Fruit fly (Drosophila melanogaster): ENCODE measurements around the gene Cpr64Aa.

Cpr64Aa gene

dm6 chr3L:4232724-4233367 is 23.9 kb upstream of the Cpr64Aa start (continued):
- TF ChIP-seq lola (GFP tag; optimal IDR thresholded peaks at IDR 0.05) (peak in 1 of 3 experiments; percentile 47), Jarid2 (GFP tag; optimal IDR thresholded peaks at IDR 0.05) (no peak), gfzf (GFP tag; optimal IDR thresholded peaks at IDR 0.05) (no peak), D (optimal IDR thresholded peaks at IDR 0.05) (no peak), D (GFP tag; optimal IDR thresholded peaks at IDR 0.05) (peak; percentile 14), CG2712 (tag; optimal IDR thresholded peaks at IDR 0.05) (peak; percentile 9), CG10267 (tag; optimal IDR thresholded peaks at IDR 0.05) (peak; percentile 5), Bteb2 (GFP tag; optimal IDR thresholded peaks at IDR 0.05) (no peak), CG2678 (tag; optimal IDR thresholded peaks at IDR 0.05) (peak; percentile 48), CG15269 (tag; optimal IDR thresholded peaks at IDR 0.05) (peak; percentile 9), sug (tag; optimal IDR thresholded peaks at IDR 0.05) (peak; percentile 91), Sox102F (GFP tag; optimal IDR thresholded peaks at IDR 0.05) (peak; percentile 45), CG30403 (GFP tag; optimal IDR thresholded peaks at IDR 0.05) (peak; percentile 45), kah (GFP tag; optimal IDR thresholded peaks at IDR 0.05) (no peak), usp (GFP tag; optimal IDR thresholded peaks at IDR 0.05) (no peak), CG43689 (GFP tag; IDR thresholded peaks at IDR 0.05) (no peak), dmrt99B (tag; optimal IDR thresholded peaks at IDR 0.05) (peak; percentile 44), CG13424 (tag; optimal IDR thresholded peaks at IDR 0.05) (peak; percentile 24), CG9437 (GFP tag; optimal IDR thresholded peaks at IDR 0.05) (peak; percentile 24), CG10979 (tag; optimal IDR thresholded peaks at IDR 0.05) (peak; percentile 31), twi (tag; optimal IDR thresholded peaks at IDR 0.05) (no peak), Hr51 (GFP tag; optimal IDR thresholded peaks at IDR 0.05) (peak in 1 of 2 experiments; percentile 14), CG12071 (GFP tag; optimal IDR thresholded peaks at IDR 0.05) (peak; percentile 6), Meics (GFP tag; optimal IDR thresholded peaks at IDR 0.05) (peak; percentile 28), chif (GFP tag; optimal IDR thresholded peaks at IDR 0.05) (peak in 1 of 2 experiments; percentile 12), Dbx (GFP tag; IDR thresholded peaks at IDR 0.05) (no peak), nmo (GFP tag; optimal IDR thresholded peaks at IDR 0.05) (peak; percentile 56), sens (GFP tag) (peak; percentile 70), Deaf1 (tag; optimal IDR thresholded peaks at IDR 0.05) (no peak), CG6813 (GFP tag; optimal IDR thresholded peaks at IDR 0.05) (no peak), CG4424 (GFP tag; optimal IDR thresholded peaks at IDR 0.05) (peak; percentile 21), Chrac-16 (GFP tag; optimal IDR thresholded peaks at IDR 0.05) (no peak), wor (GFP tag; IDR thresholded peaks at IDR 0.05) (no peak), eve (GFP tag; optimal IDR thresholded peaks at IDR 0.05) (peak in 1 of 2 experiments; percentile 5), D19A (tag; optimal IDR thresholded peaks at IDR 0.05) (peak; percentile 98), CG17361 (GFP tag; IDR thresholded peaks at IDR 0.05) (peak; percentile 57; the same call in 2 of the 3 replicates), CG18599 (GFP tag; optimal IDR thresholded peaks at IDR 0.05) (peak; percentile 5)

dm6 chr3L:4232227-4232626 is 23.2 kb upstream of the Cpr64Aa start:
- TF ChIP-seq z (GFP tag; IDR thresholded peaks at IDR 0.05), result peak; percentile 85
- peak; percentile 43 for TF ChIP-seq Deaf1 (tag; optimal IDR thresholded peaks at IDR 0.05)
- TF ChIP-seq CG31224 (GFP tag; IDR thresholded peaks at IDR 0.05), result no peak
- TF ChIP-seq Bteb2 (GFP tag; optimal IDR thresholded peaks at IDR 0.05), result no peak
- TF ChIP-seq CG13775 (GFP tag; optimal IDR thresholded peaks at IDR 0.05), result no peak
- no peak for TF ChIP-seq nmo (GFP tag; optimal IDR thresholded peaks at IDR 0.05)
- no peak for TF ChIP-seq CG3163 (GFP tag; optimal IDR thresholded peaks at IDR 0.05)
- peak; percentile 62 for TF ChIP-seq Nf-YB (GFP tag; optimal IDR thresholded peaks at IDR 0.05)
- TF ChIP-seq sd (tag; optimal IDR thresholded peaks at IDR 0.05), result no peak
- peak; percentile 34 for TF ChIP-seq Kr (GFP tag; optimal IDR thresholded peaks at IDR 0.05)
- TF ChIP-seq E2f1 (GFP tag; IDR thresholded peaks at IDR 0.05), result no peak
- TF ChIP-seq peb (GFP tag; IDR thresholded peaks at IDR 0.05), result peak; percentile 30; the same call in 1 of the 2 replicates
- peak; percentile 32 for TF ChIP-seq CG5180 (GFP tag; optimal IDR thresholded peaks at IDR 0.05)
- TF ChIP-seq CG2202 (tag; optimal IDR thresholded peaks at IDR 0.05), result no peak
- no peak for TF ChIP-seq fu2 (GFP tag; optimal IDR thresholded peaks at IDR 0.05)
- TF ChIP-seq ATbp (GFP tag; optimal IDR thresholded peaks at IDR 0.05), result no peak
- TF ChIP-seq org-1 (GFP tag; optimal IDR thresholded peaks at IDR 0.05), result no peak

Data from whole organism, embryonic.